Worm (Caenorhabditis elegans) whole organism, L1 larva: ENCODE results near the gene D1054.5.

ENCODE experiments used
- C16A3.4 ChIP-seq: fragments of 150-350 bp; optimal IDR thresholded peaks from 2 replicates; lab custom pipeline; 2014; ENCODE audit warnings: missing biosample characterization, missing genetic modification characterization
- C34B4.2 ChIP-seq: sonication (generic microtip); optimal IDR thresholded peaks from 2 replicates; lab custom pipeline; 2017; ENCODE audit warnings: mild to moderate bottlenecking, missing genetic modification characterization, missing compliant biosample characterization
- aha-1 ChIP-seq: fragments of 150-350 bp; optimal IDR thresholded peaks from 2 replicates; lab custom pipeline; 2014; ENCODE audit warnings: missing biosample characterization, missing genetic modification characterization
- aly-2 ChIP-seq: fragments of 150-350 bp; optimal IDR thresholded peaks from 2 replicates; lab custom pipeline; 2014; ENCODE audit warnings: missing biosample characterization, missing genetic modification characterization
- ama-1 ChIP-seq: fragments of 150-350 bp; optimal IDR thresholded peaks from 2 replicates; lab custom pipeline; 2014
- blmp-1 ChIP-seq: fragments of 150-350 bp; optimal IDR thresholded peaks from 2 replicates; lab custom pipeline; 2014; ENCODE audit warnings: missing biosample characterization, missing genetic modification characterization
- ceh-63 ChIP-seq: fragments of 200-800 bp; sonication (Bioruptor generic); optimal IDR thresholded peaks from 2 replicates; lab custom pipeline; 2018; ENCODE audit warnings: mild to moderate bottlenecking, missing genetic modification characterization, missing compliant biosample characterization
- ceh-82 ChIP-seq, 3 experiments: fragments of 150-350 bp in 1 of 3; sonication (generic microtip) in 2 of 3; optimal IDR thresholded peaks; 2 replicates each; lab custom pipeline; 2014 to 2017; ENCODE audit warnings: missing biosample characterization in 3 of 3, missing genetic modification characterization in 3 of 3
- ceh-88 ChIP-seq: fragments of 200-800 bp; sonication (Bioruptor generic); IDR thresholded peaks from 2 replicates; pipeline ENCODE4 v1.3.6; 2022; ENCODE audit warnings: missing genetic modification characterization, missing compliant biosample characterization
- ceh-90 ChIP-seq: sonication (generic microtip); optimal IDR thresholded peaks from 2 replicates; lab custom pipeline; 2016; ENCODE audit warnings: missing genetic modification characterization, missing compliant biosample characterization
- dpl-1 ChIP-seq, 3 experiments: fragments of 150-350 bp in 2 of 3; sonication (generic microtip) in 1 of 3; optimal IDR thresholded peaks; 2 replicates each; lab custom pipeline; 2014 to 2017; ENCODE audit warnings: missing biosample characterization in 3 of 3, missing genetic modification characterization in 3 of 3, missing genetic modification reagents in 3 of 3
- efl-1 ChIP-seq, 4 experiments: fragments of 150-350 bp; optimal IDR thresholded peaks in 3 of 4; peaks in 1 of 4; 1 replicate in 1 of 4; 2 replicates in 3 of 4; lab custom pipeline; 2014; ENCODE audit warnings: missing biosample characterization in 2 of 4, missing genetic modification characterization in 2 of 4, missing genetic modification reagents in 2 of 4
- egl-27 ChIP-seq, 2 experiments: fragments of 150-350 bp in 1 of 2; sonication (generic microtip); optimal IDR thresholded peaks; 3 replicates each; lab custom pipeline; 2017 to 2018; ENCODE audit warnings: missing biosample characterization in 2 of 2, missing genetic modification characterization in 2 of 2, missing genetic modification reagents in 2 of 2
- elt-2 ChIP-seq: sonication (generic microtip); optimal IDR thresholded peaks from 2 replicates; lab custom pipeline; 2016; ENCODE audit warnings: missing genetic modification characterization, mild to moderate bottlenecking, inconsistent platforms, missing compliant biosample characterization, missing genetic modification reagents
- elt-3 ChIP-seq, 6 experiments: fragments of 150-350 bp in 1 of 6; sonication (generic microtip); optimal IDR thresholded peaks; 2 replicates each; lab custom pipeline; 2017 to 2018; ENCODE audit warnings: missing biosample characterization in 6 of 6, missing genetic modification characterization in 6 of 6, inconsistent platforms in 1 of 6
- ets-5 ChIP-seq: fragments of 200-800 bp; sonication (Bioruptor generic); IDR thresholded peaks from 2 replicates; pipeline ENCODE4 v1.3.6; 2022; ENCODE audit warnings: missing genetic modification characterization, missing compliant biosample characterization
- fkh-10 ChIP-seq: sonication (generic microtip); optimal IDR thresholded peaks from 2 replicates; lab custom pipeline; 2017; ENCODE audit warnings: missing biosample characterization, missing genetic modification reagents, missing genetic modification characterization
- fkh-4 ChIP-seq: sonication (generic microtip); optimal IDR thresholded peaks from 2 replicates; lab custom pipeline; 2016; ENCODE audit warnings: missing compliant biosample characterization, missing genetic modification characterization, borderline replicate concordance
- hlh-17 ChIP-seq: fragments of 200-800 bp; sonication (Bioruptor generic); optimal IDR thresholded peaks from 2 replicates; lab custom pipeline; 2018; ENCODE audit warnings: missing genetic modification characterization, mild to moderate bottlenecking, missing compliant biosample characterization, moderate library complexity, borderline replicate concordance
- hlh-4 ChIP-seq: sonication (generic microtip); optimal IDR thresholded peaks from 2 replicates; lab custom pipeline; 2016; ENCODE audit warnings: mild to moderate bottlenecking, missing genetic modification characterization, missing compliant biosample characterization
- irx-1 ChIP-seq: sonication (generic microtip); optimal IDR thresholded peaks from 2 replicates; lab custom pipeline; 2016; ENCODE audit warnings: missing genetic modification characterization, missing compliant biosample characterization
- isw-1 ChIP-seq: fragments of 200-800 bp; sonication (Bioruptor generic); IDR thresholded peaks from 2 replicates; pipeline ENCODE4 v1.3.6; 2022; ENCODE audit warnings: missing genetic modification characterization, missing compliant biosample characterization
- jun-1 ChIP-seq: fragments of 150-350 bp; optimal IDR thresholded peaks from 2 replicates; lab custom pipeline; 2014; ENCODE audit warnings: missing biosample characterization, missing genetic modification reagents, missing genetic modification characterization
- lin-35 ChIP-seq, 2 experiments: fragments of 150-350 bp; optimal IDR thresholded peaks; 2 replicates each; lab custom pipeline; 2014; ENCODE audit warnings: missing biosample characterization in 2 of 2, missing genetic modification characterization in 2 of 2, missing genetic modification reagents in 2 of 2
- lin-39 ChIP-seq: fragments of 150-350 bp; optimal IDR thresholded peaks from 2 replicates; lab custom pipeline; 2014; ENCODE audit warnings: missing biosample characterization, missing genetic modification reagents, missing genetic modification characterization
- lsy-2 ChIP-seq, 2 experiments: fragments of 150-350 bp; optimal IDR thresholded peaks; 2 replicates each; lab custom pipeline; 2014; ENCODE audit warnings: missing biosample characterization in 2 of 2, missing genetic modification characterization in 2 of 2
- mef-2 ChIP-seq: fragments of 150-350 bp; optimal IDR thresholded peaks from 2 replicates; lab custom pipeline; 2014; ENCODE audit warnings: missing biosample characterization, missing genetic modification characterization
- nhr-11 ChIP-seq: fragments of 150-350 bp; optimal IDR thresholded peaks from 2 replicates; lab custom pipeline; 2014; ENCODE audit warnings: missing biosample characterization, missing genetic modification characterization
- nhr-19 ChIP-seq: fragments of 200-800 bp; sonication (Bioruptor generic); conservative IDR thresholded peaks from 2 replicates; pipeline ENCODE4 v1.3.6; 2022; ENCODE audit warnings: missing genetic modification characterization, missing compliant biosample characterization
- nhr-20 ChIP-seq: sonication (generic microtip); optimal IDR thresholded peaks from 2 replicates; lab custom pipeline; 2016; ENCODE audit warnings: mild to moderate bottlenecking, missing genetic modification characterization, missing compliant biosample characterization
- nhr-237 ChIP-seq: fragments of 150-350 bp; optimal IDR thresholded peaks from 2 replicates; lab custom pipeline; 2014; ENCODE audit warnings: missing biosample characterization, missing genetic modification characterization
- nhr-71 ChIP-seq: sonication (generic microtip); optimal IDR thresholded peaks from 2 replicates; lab custom pipeline; 2016; ENCODE audit warnings: mild to moderate bottlenecking, missing genetic modification characterization, moderate library complexity, missing compliant biosample characterization
- nhr-85 ChIP-seq: sonication (generic microtip); peaks from one replicate; lab custom pipeline; 2016; ENCODE audit warnings: missing genetic modification characterization, inconsistent platforms, missing compliant biosample characterization
- pag-3 ChIP-seq: sonication (generic microtip); optimal IDR thresholded peaks from 2 replicates; lab custom pipeline; 2017; ENCODE audit warnings: missing genetic modification characterization, mild to moderate bottlenecking, missing compliant biosample characterization, antibody characterized with exemption, borderline replicate concordance; ENCODE audit not compliant: insufficient read depth
- pax-3 ChIP-seq: fragments of 200-800 bp; sonication (Bioruptor generic); optimal IDR thresholded peaks from 2 replicates; lab custom pipeline; 2018; ENCODE audit warnings: mild to moderate bottlenecking, missing genetic modification characterization, moderate library complexity, missing compliant biosample characterization
- pqm-1 ChIP-seq: sonication (generic microtip); optimal IDR thresholded peaks from 3 replicates; lab custom pipeline; 2017; ENCODE audit warnings: missing biosample characterization, missing genetic modification characterization
- rnt-1 ChIP-seq: sonication (generic microtip); optimal IDR thresholded peaks from 2 replicates; lab custom pipeline; 2016; ENCODE audit warnings: mild to moderate bottlenecking, missing genetic modification characterization, moderate library complexity, missing compliant biosample characterization
- skn-1 ChIP-seq: fragments of 150-350 bp; optimal IDR thresholded peaks from 2 replicates; lab custom pipeline; 2014; ENCODE audit warnings: missing biosample characterization, missing genetic modification characterization
- snu-23 ChIP-seq: sonication (generic microtip); optimal IDR thresholded peaks from 2 replicates; lab custom pipeline; 2016; ENCODE audit warnings: missing genetic modification characterization, missing compliant biosample characterization
- sox-4 ChIP-seq: sonication (generic microtip); optimal IDR thresholded peaks from 2 replicates; lab custom pipeline; 2016; ENCODE audit warnings: missing genetic modification characterization, missing compliant biosample characterization
- tlp-1 ChIP-seq: fragments of 150-350 bp; optimal IDR thresholded peaks from 2 replicates; lab custom pipeline; 2014; ENCODE audit warnings: missing biosample characterization, missing genetic modification characterization
- unc-130 ChIP-seq: fragments of 150-350 bp; optimal IDR thresholded peaks from 2 replicates; lab custom pipeline; 2017; ENCODE audit warnings: missing biosample characterization, missing genetic modification characterization, inconsistent platforms
- unc-30 ChIP-seq: sonication (generic microtip); optimal IDR thresholded peaks from 2 replicates; lab custom pipeline; 2017; ENCODE audit warnings: missing biosample characterization, missing genetic modification characterization
- unc-86 ChIP-seq: sonication (generic microtip); optimal IDR thresholded peaks from 2 replicates; lab custom pipeline; 2016; ENCODE audit warnings: missing genetic modification characterization, missing compliant biosample characterization
- unc-98 ChIP-seq: fragments of 200-800 bp; sonication (Bioruptor generic); IDR thresholded peaks from 2 replicates; pipeline ENCODE4 v1.3.6; 2022; ENCODE audit warnings: missing genetic modification characterization, missing compliant biosample characterization
- xbp-1 ChIP-seq: sonication (generic microtip); optimal IDR thresholded peaks from 2 replicates; lab custom pipeline; 2016; ENCODE audit warnings: missing genetic modification characterization, missing compliant biosample characterization
- zag-1 ChIP-seq: fragments of 150-350 bp; optimal IDR thresholded peaks from 2 replicates; lab custom pipeline; 2014; ENCODE audit warnings: missing biosample characterization, missing genetic modification characterization

Gene D1054.5

DNA sequence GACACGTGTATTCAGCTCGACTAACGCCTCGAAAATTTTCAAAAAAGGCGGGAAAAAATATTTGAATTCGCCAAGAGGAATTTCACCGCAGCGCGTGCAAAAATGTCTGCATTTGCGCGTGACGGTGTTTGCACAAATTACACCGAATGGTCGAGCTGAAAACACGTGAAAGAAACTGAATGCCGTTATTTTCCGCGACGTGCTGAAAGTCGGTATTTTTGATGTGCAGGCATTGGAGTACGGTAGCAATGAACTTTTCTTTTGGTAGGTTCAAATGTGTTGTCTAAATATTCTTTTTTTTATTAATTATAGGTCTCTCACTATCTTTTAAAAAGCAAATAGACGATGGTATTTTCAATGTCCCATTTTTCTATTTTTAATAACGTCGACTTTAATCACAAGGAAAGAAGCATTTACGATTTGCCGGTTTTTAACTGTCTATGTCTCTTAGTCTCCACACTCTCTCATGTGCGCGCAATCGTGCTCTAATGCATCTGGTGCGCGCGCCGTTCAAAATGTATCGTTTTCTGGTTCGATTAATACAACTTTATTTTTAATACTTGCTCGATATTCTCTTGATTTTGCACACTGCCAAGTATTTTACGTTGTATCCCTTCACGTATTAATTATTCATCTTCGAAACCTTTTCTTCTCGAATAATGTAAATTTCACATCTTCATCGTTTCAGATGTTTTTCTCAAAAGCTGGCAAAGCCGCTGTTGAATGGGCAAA, 37.2 kb upstream of the D1054.5 start, which contains the start of the genes C29A12.1 and lig-1 (continued):
- TF ChIP-seq dpl-1 (GFP tag; optimal IDR thresholded peaks at IDR 0.05; lab: Kevin White, UChicago) (peak; percentile 56 to 78 (median 73)), hlh-4 (no peak), efl-1 (optimal IDR thresholded peaks at IDR 0.05; lab: Kevin White, UChicago) (peak; percentile 26 to 73), efl-1 (GFP tag; optimal IDR thresholded peaks at IDR 0.05 in 1 of 2; lab: Kevin White, UChicago) (peak; percentile 79 to 97), C16A3.4 (peak; percentile 42), ceh-63 (GFP tag; lab: Kevin White, UChicago) (no peak), snu-23 (GFP tag; lab: Kevin White, UChicago) (peak; percentile 17), nhr-71 (tag; lab: Kevin White, UChicago) (peak; percentile 22), unc-130 (tag; lab: Kevin White, UChicago) (peak; percentile 19), nhr-237 (tag; lab: Kevin White, UChicago) (no peak), skn-1 (peak; percentile 30), pqm-1 (tag; lab: Kevin White, UChicago) (no peak), fkh-4 (tag; lab: Kevin White, UChicago) (no peak), rnt-1 (no peak), ama-1 (lab: Kevin White, UChicago) (no peak), nhr-19 (no peak), aha-1 (tag; lab: Kevin White, UChicago) (no peak), irx-1 (tag; lab: Kevin White, UChicago) (no peak), ets-5 (no peak), aly-2 (tag; lab: Kevin White, UChicago) (no peak), lsy-2 (tag; optimal IDR thresholded peaks at IDR 0.05; lab: Kevin White, UChicago) (peak in 1 of 2 experiments; percentile 53), xbp-1 (tag; lab: Kevin White, UChicago) (peak; percentile 16), unc-98 (no peak), blmp-1 (tag; lab: Kevin White, UChicago) (peak; percentile 57), mef-2 (tag; lab: Kevin White, UChicago) (no peak), pag-3 (tag; lab: Kevin White, UChicago) (no peak), lin-35 (GFP tag; optimal IDR thresholded peaks at IDR 0.05; lab: Kevin White, UChicago) (peak; percentile 45 to 88)

ce11 chrV:10811763-10812162, 35.4 kb upstream of the D1054.5 start, which contains the start of gene C29A12.22:
Gene C29A12.22 (plus strand): TSS chrV:10812063.
- TF ChIP-seq nhr-85 (tag; lab: Kevin White, UChicago) (no peak), snu-23 (GFP tag; lab: Kevin White, UChicago) (no peak), hlh-17 (GFP tag; lab: Kevin White, UChicago) (no peak), ceh-82 (tag; optimal IDR thresholded peaks at IDR 0.05; lab: Kevin White, UChicago) (no peak), isw-1 (GFP tag; lab: Robert Waterston, UW) (no peak), nhr-11 (tag; lab: Kevin White, UChicago) (no peak), fkh-10 (no peak), pax-3 (tag; lab: Kevin White, UChicago) (no peak), elt-2 (tag; lab: Kevin White, UChicago) (no peak), unc-130 (tag; lab: Kevin White, UChicago) (no peak)
- TF ChIP-seq, all 84 proteins: peak for 0

DNA sequence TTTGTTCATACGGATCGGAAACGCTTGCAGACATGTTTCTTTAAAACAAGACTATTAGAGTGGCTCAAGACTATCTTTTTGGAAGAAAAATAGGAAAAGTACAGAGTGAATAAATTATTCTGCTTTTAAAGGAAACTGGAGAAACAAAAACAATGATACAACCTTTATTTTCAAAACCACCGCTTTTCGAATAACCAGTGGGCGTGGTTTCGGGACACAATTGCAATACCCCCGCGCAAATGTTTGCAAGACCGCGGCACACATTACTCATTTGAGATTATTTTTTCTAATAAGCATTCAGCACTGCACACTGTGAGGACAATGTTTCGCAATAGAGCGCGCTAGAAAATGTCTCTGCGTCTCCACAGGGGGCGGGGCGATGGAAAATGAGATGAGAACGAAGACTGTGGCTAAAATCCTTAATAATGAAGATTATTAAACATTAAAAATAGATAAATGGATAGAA, 31.5 kb upstream of the D1054.5 start, which contains the start of gene plrg-1:
Gene plrg-1, minus strand, starts transcription at position 51 of the 466 bp plus-strand sequence.
- peak; percentile 38 for TF ChIP-seq sox-4
- TF ChIP-seq unc-30, result no peak
- TF ChIP-seq C34B4.2 (tag; lab: Kevin White, UChicago), result no peak
- TF ChIP-seq lin-39 (tag; lab: Kevin White, UChicago), result peak; percentile 80
- TF ChIP-seq snu-23 (GFP tag; lab: Kevin White, UChicago), result peak; percentile 90
- peak in 1 of 2 experiments; percentile 48 for TF ChIP-seq egl-27 (tag; optimal IDR thresholded peaks at IDR 0.05; lab: Kevin White, UChicago)
- peak; percentile 93 for TF ChIP-seq nhr-19
- peak; percentile 86 for TF ChIP-seq xbp-1 (tag; lab: Kevin White, UChicago)
- TF ChIP-seq jun-1, result peak; percentile 49
- TF ChIP-seq nhr-20 (tag; lab: Kevin White, UChicago), result peak; percentile 91
- no peak for TF ChIP-seq pag-3 (tag; lab: Kevin White, UChicago)
- TF ChIP-seq unc-86 (tag; lab: Kevin White, UChicago), result peak; percentile 82
- peak; percentile 68 for TF ChIP-seq ceh-88
- peak in 3 of 6 experiments; percentile 7 to 68 (median 47) for TF ChIP-seq elt-3 (tag; optimal IDR thresholded peaks at IDR 0.05; lab: Kevin White, UChicago)
- no peak for TF ChIP-seq zag-1 (tag; lab: Kevin White, UChicago)
- TF ChIP-seq C16A3.4, result peak; percentile 87
- TF ChIP-seq ceh-90 (tag; lab: Kevin White, UChicago), result peak; percentile 51
- TF ChIP-seq lsy-2 (tag; optimal IDR thresholded peaks at IDR 0.05; lab: Kevin White, UChicago), result peak; percentile 83 to 86
- TF ChIP-seq unc-130 (tag; lab: Kevin White, UChicago), result peak; percentile 97
- no peak for TF ChIP-seq tlp-1 (tag; lab: Kevin White, UChicago)
